Fruit fly (Drosophila melanogaster) whole organism, adult: ENCODE measurements around the gene Pka-C2.

ENCODE experiments used
- CG11617 ChIP-seq: fragments of 200-800 bp; sonication (Bioruptor generic); optimal IDR thresholded peaks from 2 replicates; lab custom pipeline; 2017; ENCODE audit warnings: mild to moderate bottlenecking, missing biosample characterization, missing genetic modification reagents, missing genetic modification characterization
- CG1620 ChIP-seq: fragments of 200-800 bp; sonication (Bioruptor generic); optimal IDR thresholded peaks from 2 replicates; lab custom pipeline; 2016; ENCODE audit warnings: missing biosample characterization, missing genetic modification characterization
- CG33017 ChIP-seq: fragments of 200-800 bp; sonication (Bioruptor generic); optimal IDR thresholded peaks from 2 replicates; lab custom pipeline; 2018; ENCODE audit warnings: missing biosample characterization, mild to moderate bottlenecking, missing genetic modification characterization, moderate library complexity
- CG7045 ChIP-seq: fragments of 200-800 bp; sonication (Bioruptor generic); optimal IDR thresholded peaks from 2 replicates; lab custom pipeline; 2017; ENCODE audit warnings: missing biosample characterization, mild to moderate bottlenecking, missing genetic modification characterization
- Crg-1 ChIP-seq: fragments of 200-800 bp; sonication (Bioruptor generic); optimal IDR thresholded peaks from 2 replicates; lab custom pipeline; 2016; ENCODE audit warnings: missing biosample characterization, missing genetic modification characterization
- bab1 ChIP-seq: fragments of 200-800 bp; sonication (Bioruptor generic); optimal IDR thresholded peaks from 3 replicates; lab custom pipeline; 2019; ENCODE audit warnings: missing biosample characterization, mild to moderate bottlenecking, missing genetic modification characterization, moderate library complexity
- kay ChIP-seq: fragments of 200-800 bp; sonication (Bioruptor generic); peaks from one replicate; lab custom pipeline; 2016; ENCODE audit warnings: missing biosample characterization, missing genetic modification characterization, borderline replicate concordance
- pad ChIP-seq: fragments of 200-800 bp; sonication (Bioruptor generic); optimal IDR thresholded peaks from 3 replicates; lab custom pipeline; 2017; ENCODE audit warnings: missing biosample characterization, missing genetic modification characterization, mild to moderate bottlenecking, moderate library complexity, missing genetic modification reagents
- tj ChIP-seq: fragments of 200-800 bp; sonication (Bioruptor generic); optimal IDR thresholded peaks from 3 replicates; lab custom pipeline; 2017; ENCODE audit warnings: missing biosample characterization, mild to moderate bottlenecking, missing genetic modification characterization, moderate library complexity
- toe ChIP-seq: fragments of 200-800 bp; sonication (Bioruptor generic); optimal IDR thresholded peaks from 2 replicates; lab custom pipeline; 2016; ENCODE audit warnings: missing biosample characterization, missing genetic modification characterization

DNA sequence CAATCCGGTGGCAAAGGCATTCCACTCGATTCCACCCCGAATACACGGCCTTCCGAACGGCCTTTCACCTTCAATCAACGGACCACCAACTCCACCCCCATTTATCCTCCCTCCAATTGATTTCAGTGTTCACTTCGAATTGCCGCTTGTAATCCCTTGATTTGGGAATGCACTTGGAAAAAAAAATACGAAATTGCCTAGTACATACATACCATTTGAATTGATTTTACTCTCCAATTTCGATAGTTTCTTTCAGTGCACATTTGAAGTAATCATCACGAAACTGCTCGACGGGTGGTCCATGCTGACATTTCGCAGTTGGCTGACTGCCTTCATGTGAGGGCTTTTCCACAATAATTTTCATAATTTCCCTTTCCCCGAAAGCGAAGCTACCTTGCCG, 2.2 kb upstream of the Pka-C2 start:
- TF ChIP-seq CG1620 (GFP tag; lab: Kevin White, UChicago) (no peak), toe (GFP tag; lab: Kevin White, UChicago) (no peak), kay (GFP tag; lab: Kevin White, UChicago) (no peak), Crg-1 (no peak), CG33017 (tag; lab: Kevin White, UChicago) (no peak), CG7045 (GFP tag; lab: Kevin White, UChicago) (no peak), pad (GFP tag; lab: Kevin White, UChicago) (no peak), bab1 (GFP tag; lab: Kevin White, UChicago) (no peak), tj (GFP tag; lab: Kevin White, UChicago) (no peak), CG11617 (GFP tag; lab: Kevin White, UChicago) (no peak)
